Worm (Caenorhabditis elegans) whole organism, midembryonic: ENCODE results near the gene pdhb-1.

Experiments used
- T22C8.4 ChIP-seq: fragments of 200-800 bp; sonication (Bioruptor generic); IDR thresholded peaks from 2 replicates; pipeline ENCODE4 v1.3.6; 2022; ENCODE audit warnings: missing genetic modification characterization, missing compliant biosample characterization
- cog-1 ChIP-seq: sonication (generic microtip); optimal IDR thresholded peaks from 2 replicates; lab custom pipeline; 2016; ENCODE audit warnings: missing genetic modification characterization, missing compliant biosample characterization
- flt-1 ChIP-seq: fragments of 200-800 bp; sonication (Bioruptor generic); IDR thresholded peaks from 2 replicates; pipeline ENCODE4 v1.3.6; 2022; ENCODE audit warnings: missing genetic modification characterization, missing compliant biosample characterization
- klf-2 ChIP-seq: fragments of 200-800 bp; sonication (Bioruptor generic); conservative IDR thresholded peaks from 2 replicates; pipeline ENCODE4 v1.3.6; 2022; ENCODE audit warnings: missing genetic modification reagents, missing genetic modification characterization, missing compliant biosample characterization
- med-1 ChIP-seq: sonication (generic microtip); optimal IDR thresholded peaks from 2 replicates; lab custom pipeline; 2017; ENCODE audit warnings: missing genetic modification characterization, mild to moderate bottlenecking, missing compliant biosample characterization, antibody characterized with exemption, missing genetic modification reagents; ENCODE audit not compliant: insufficient read depth
- ref-1 ChIP-seq: fragments of 200-800 bp; sonication (Bioruptor generic); conservative IDR thresholded peaks from 2 replicates; pipeline ENCODE4 v1.3.6; 2022; ENCODE audit warnings: missing genetic modification reagents, missing genetic modification characterization, missing compliant biosample characterization
- tab-1 ChIP-seq: fragments of 200-800 bp; sonication (Bioruptor generic); IDR thresholded peaks from 2 replicates; pipeline ENCODE4 v1.3.6; 2022; ENCODE audit warnings: missing genetic modification characterization, missing compliant biosample characterization
- ztf-23 ChIP-seq: fragments of 200-800 bp; sonication (Bioruptor generic); IDR thresholded peaks from 2 replicates; pipeline ENCODE4 v1.3.6; 2022; ENCODE audit warnings: missing genetic modification reagents, missing genetic modification characterization, missing compliant biosample characterization
- ztf-29 ChIP-seq: fragments of 200-800 bp; sonication (Bioruptor generic); IDR thresholded peaks from 2 replicates; pipeline ENCODE4 v1.3.6; 2022; ENCODE audit warnings: missing genetic modification reagents, missing genetic modification characterization, missing compliant biosample characterization

The pdhb-1 gene

DNA sequence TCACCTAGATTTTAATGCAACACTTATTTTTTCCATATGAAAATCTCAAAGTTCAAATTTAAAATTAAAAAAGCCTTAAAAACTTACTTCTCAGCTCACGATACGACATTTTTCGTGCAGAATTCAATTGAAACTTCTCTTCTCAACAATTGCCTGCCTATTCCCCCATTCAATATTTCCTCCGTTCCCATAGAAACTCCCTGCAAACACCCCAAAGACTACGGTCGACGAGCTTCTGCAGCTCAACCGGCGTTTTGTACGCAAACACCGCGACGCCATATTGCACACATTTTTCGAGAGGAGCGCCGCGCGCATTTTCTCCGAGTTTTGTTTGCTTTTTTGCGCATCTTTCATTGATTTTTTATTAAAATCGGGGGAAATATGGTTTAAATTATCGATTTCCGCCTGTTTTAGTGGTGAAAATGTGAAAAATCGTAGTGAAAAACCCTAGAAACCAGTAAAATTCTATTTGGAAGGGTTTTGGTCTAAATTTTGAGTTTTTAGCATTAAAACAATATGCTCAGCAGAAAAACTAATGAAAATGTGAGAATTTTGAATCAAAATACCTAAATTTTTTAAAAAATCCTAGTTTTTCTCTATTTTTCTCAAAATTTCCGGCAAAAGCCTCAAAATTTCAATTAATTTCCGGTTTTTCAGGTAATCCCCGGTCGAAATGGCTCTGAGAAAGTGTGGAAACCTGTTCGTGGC, at the start of gene pdhb-1, which contains the start of gene dyf-3:
Gene pdhb-1, plus strand, starts transcription at position 658 of the 708 bp plus-strand sequence.
Gene dyf-3, minus strand, starts transcription at position 217 of the 708 bp plus-strand sequence.
- TF ChIP-seq ztf-29 (GFP tag; lab: Robert Waterston, UW), result peak; percentile 84
- TF ChIP-seq ztf-23 (GFP tag; lab: Robert Waterston, UW), result no peak
- 0 out of 2 replicates have a peak, but pooled peaks have one; percentile 41 for TF ChIP-seq tab-1 (GFP tag; lab: Robert Waterston, UW)
- no peak for TF ChIP-seq med-1 (GFP tag; lab: Kevin White, UChicago)

DNA sequence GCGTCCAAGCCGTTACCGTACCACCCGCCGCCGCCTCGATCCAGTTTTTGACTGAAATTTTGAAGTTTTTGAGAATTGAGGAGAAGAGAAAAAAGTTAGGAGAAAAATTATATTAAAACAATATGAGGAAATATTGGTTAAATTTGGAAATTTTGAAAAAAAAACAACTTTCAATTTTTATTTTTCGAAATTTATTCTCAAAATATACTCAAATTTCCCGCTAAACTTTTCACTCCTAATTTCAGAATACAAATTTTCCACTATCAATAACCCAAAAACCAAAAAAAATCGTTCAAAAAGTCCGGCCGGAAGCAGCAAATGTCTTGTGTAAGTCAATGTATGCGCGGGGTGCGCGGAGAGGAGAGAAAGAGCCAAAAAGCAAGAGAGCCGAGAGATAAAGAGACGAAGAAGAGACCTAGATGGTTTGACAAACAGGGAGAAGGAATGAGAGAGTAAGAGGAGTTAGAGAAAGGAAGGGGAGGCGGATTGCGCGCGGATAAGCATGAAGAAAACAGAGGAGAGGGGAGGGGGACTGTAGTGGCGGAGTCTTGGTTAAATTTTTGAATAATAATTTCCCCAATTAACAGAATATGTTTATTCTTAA, 49.4 kb upstream of the pdhb-1 start, which contains the start of gene elks-1:
Gene elks-1, minus strand, starts transcription at position 51 of the 604 bp plus-strand sequence.
- TF ChIP-seq flt-1 (GFP tag; lab: Robert Waterston, UW) (no peak), ztf-29 (GFP tag; lab: Robert Waterston, UW) (no peak), T22C8.4 (GFP tag; lab: Robert Waterston, UW) (no peak)

DNA sequence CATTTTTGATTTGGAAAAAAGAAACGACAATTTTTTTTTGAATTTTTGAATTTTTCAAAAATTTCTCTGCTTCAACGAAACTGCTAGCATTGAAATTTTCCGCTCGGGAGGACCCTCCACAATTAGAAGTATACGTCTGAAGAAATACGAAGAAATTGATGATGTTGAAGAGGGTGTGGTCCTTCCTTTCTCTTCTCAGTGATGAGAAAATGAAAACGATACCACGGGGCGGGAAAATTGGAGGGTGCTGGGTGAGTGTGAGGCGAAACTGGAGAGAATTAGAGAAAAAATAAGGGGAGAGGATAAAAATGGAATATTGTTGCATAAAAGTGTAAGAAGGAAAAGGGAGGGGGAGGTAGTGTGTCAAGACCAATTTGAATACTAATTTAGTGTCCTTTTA, 47.5 kb upstream of the pdhb-1 start:
- no peak for TF ChIP-seq flt-1 (GFP tag; lab: Robert Waterston, UW)
- no peak for TF ChIP-seq klf-2 (GFP tag; lab: Robert Waterston, UW)
- TF ChIP-seq ztf-29 (GFP tag; lab: Robert Waterston, UW), result no peak
- no peak for TF ChIP-seq tab-1 (GFP tag; lab: Robert Waterston, UW)
- no peak for TF ChIP-seq ref-1 (GFP tag; lab: Robert Waterston, UW)
- TF ChIP-seq med-1 (GFP tag; lab: Kevin White, UChicago), result no peak
- TF ChIP-seq ztf-23 (GFP tag; lab: Robert Waterston, UW), result no peak
- no peak for TF ChIP-seq cog-1
- no peak for TF ChIP-seq T22C8.4 (GFP tag; lab: Robert Waterston, UW)

DNA sequence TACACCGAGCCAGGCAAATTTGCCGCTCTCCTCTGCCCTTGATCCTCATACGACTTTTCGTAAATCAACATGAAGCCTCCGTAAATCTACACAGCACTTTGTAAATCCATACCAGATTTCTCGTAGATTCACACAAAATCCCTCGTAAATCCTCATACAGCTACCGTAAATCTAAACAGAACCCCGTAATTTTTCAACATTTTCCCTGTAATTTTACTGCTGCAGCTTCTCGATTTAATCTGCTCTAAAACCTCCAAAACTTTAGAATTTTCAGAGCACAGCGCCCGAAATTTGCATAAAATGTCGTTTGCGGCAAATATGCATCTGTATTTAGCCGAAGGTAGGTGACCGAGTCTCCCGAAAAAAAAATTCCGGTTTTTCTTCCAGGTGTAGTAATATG, 44.7 kb upstream of the pdhb-1 start, which contains the start of gene F42A6.1:
Gene F42A6.1, plus strand, starts transcription at position 301 of the 400 bp plus-strand sequence.
- no peak for TF ChIP-seq ztf-23 (GFP tag; lab: Robert Waterston, UW)

DNA sequence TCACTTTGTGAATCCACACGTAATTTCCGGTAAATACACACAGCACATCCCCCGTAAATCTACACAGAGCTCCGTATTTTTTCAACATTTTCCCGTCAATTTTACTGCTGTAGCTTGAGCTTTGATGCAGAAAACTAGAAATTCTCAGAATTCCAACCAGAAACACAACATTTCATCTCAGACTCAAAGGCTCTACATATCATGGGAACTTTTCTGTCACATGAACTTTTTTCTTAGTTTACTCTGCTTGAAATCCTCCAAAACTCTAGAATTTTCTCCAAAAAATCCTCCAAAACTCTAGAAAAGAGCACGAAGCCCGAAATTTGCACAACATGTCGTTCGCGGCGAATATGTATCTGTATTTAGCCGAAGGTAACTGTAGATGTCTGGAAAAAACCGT, 36.3 kb upstream of the pdhb-1 start, which contains the start of gene Y55H10A.2:
Gene Y55H10A.2, plus strand, starts transcription at position 301 of the 400 bp plus-strand sequence.
- TF ChIP-seq ztf-23 (GFP tag; lab: Robert Waterston, UW) (no peak), tab-1 (GFP tag; lab: Robert Waterston, UW) (no peak), klf-2 (GFP tag; lab: Robert Waterston, UW) (no peak), cog-1 (no peak), med-1 (GFP tag; lab: Kevin White, UChicago) (no peak), ztf-29 (GFP tag; lab: Robert Waterston, UW) (no peak), T22C8.4 (GFP tag; lab: Robert Waterston, UW) (no peak), ref-1 (GFP tag; lab: Robert Waterston, UW) (no peak), flt-1 (GFP tag; lab: Robert Waterston, UW) (no peak)

DNA sequence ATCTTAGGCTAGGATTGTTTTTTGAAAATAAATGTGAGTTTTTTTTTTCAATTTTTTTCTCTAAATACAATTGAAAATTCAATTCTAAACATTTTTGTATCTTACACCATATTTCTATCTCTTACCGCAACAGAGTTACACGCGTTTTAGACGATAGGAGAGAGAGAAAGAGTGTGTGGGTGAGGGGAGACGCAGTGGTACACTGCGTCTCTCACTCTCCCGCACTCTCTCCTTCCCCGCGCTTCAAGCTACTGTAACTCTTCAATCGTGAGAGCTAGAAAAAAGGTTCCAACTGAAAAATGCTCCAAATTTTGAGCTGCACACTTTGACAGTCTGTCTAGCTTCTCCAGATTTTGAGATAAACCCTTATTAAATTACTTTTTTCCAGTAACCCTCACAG, 35.7 kb upstream of the pdhb-1 start:
- TF ChIP-seq klf-2 (GFP tag; lab: Robert Waterston, UW) (no peak), med-1 (GFP tag; lab: Kevin White, UChicago) (no peak), ztf-23 (GFP tag; lab: Robert Waterston, UW) (no peak), tab-1 (GFP tag; lab: Robert Waterston, UW) (no peak), cog-1 (no peak), ztf-29 (GFP tag; lab: Robert Waterston, UW) (no peak), flt-1 (GFP tag; lab: Robert Waterston, UW) (no peak), T22C8.4 (GFP tag; lab: Robert Waterston, UW) (no peak), ref-1 (GFP tag; lab: Robert Waterston, UW) (no peak)

DNA sequence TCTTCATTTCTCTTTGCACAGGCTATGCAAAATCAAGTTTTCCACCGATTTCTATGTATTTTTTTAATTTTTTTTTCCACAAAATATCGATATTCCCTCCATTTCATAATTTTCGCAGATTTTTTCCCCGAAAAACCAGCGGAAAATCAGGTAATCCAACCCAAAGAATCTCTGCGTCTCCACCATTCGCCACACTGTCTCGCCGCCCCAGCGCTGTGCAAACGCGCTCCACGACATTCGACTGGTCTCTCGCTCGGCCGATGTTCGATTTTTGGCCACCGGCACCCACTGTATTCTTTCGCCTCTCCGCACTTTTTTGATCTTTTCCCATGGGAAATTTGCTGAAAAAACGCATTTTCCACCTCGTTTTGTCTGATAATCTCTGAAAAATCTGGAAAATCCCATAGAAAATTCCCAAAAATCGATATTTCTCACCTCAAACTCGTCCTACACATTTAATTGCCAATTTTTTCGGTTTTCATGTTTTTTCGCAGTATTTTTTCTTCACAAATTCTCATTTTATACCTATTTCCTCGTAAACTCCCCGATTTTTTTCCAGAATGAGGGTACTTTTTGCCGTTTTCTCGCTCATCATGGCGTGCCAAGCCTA, 30.7 kb upstream of the pdhb-1 start, which contains the start of gene vha-19:
Gene vha-19, plus strand, starts transcription at position 560 of the 610 bp plus-strand sequence.
- TF ChIP-seq ztf-23 (GFP tag; lab: Robert Waterston, UW) (no peak), T22C8.4 (GFP tag; lab: Robert Waterston, UW) (no peak), cog-1 (no peak), flt-1 (GFP tag; lab: Robert Waterston, UW) (no peak), klf-2 (GFP tag; lab: Robert Waterston, UW) (no peak), med-1 (GFP tag; lab: Kevin White, UChicago) (no peak), ref-1 (GFP tag; lab: Robert Waterston, UW) (no peak), tab-1 (GFP tag; lab: Robert Waterston, UW) (no peak), ztf-29 (GFP tag; lab: Robert Waterston, UW) (no peak)

DNA sequence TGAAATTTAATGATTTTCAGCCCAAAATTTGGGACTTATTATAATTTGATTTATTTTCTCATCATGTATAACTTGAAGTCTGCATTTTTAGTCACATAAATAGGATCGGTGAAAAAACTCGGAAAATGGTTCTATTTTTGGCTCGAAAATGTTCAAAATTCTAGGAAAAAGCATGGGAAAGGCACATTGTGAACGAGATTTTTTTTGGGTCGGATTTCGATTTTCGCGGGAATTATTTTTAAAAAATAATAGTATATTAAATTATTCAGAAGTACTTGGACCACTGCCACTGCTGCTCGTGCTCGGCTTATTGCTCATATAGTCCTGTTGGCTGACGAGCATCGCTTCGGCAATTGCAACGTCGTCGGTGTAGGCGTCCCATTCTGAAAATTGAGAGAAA, 26.1 kb upstream of the pdhb-1 start:
- TF ChIP-seq tab-1 (GFP tag; lab: Robert Waterston, UW) (no peak), ztf-29 (GFP tag; lab: Robert Waterston, UW) (no peak), med-1 (GFP tag; lab: Kevin White, UChicago) (no peak), T22C8.4 (GFP tag; lab: Robert Waterston, UW) (no peak), ztf-23 (GFP tag; lab: Robert Waterston, UW) (no peak), cog-1 (no peak), klf-2 (GFP tag; lab: Robert Waterston, UW) (no peak), ref-1 (GFP tag; lab: Robert Waterston, UW) (no peak), flt-1 (GFP tag; lab: Robert Waterston, UW) (no peak)
